Fruit fly (Drosophila melanogaster) whole organism, embryonic: ENCODE data around the gene CG14659.
A peak's percentile ranks its signal among the peaks of the same experiment; 100 is the strongest.

Experiments used
- Atf6 ChIP-seq: fragments of 200-800 bp; sonication (Bioruptor generic); IDR thresholded peaks from 2 replicates; pipeline ENCODE4 v1.3.6; 2022; ENCODE audit warnings: missing biosample characterization, missing genetic modification characterization
- BEAF-32 ChIP-seq: fragments of 200-800 bp; sonication (Bioruptor generic); optimal IDR thresholded peaks from 3 replicates; lab custom pipeline; 2017; ENCODE audit warnings: missing biosample characterization, missing genetic modification characterization, mild to moderate bottlenecking, moderate library complexity, missing genetic modification reagents
- Bgb ChIP-seq: fragments of 200-800 bp; sonication (Bioruptor generic); IDR thresholded peaks from 2 replicates; pipeline ENCODE4 v1.3.6; 2022; ENCODE audit warnings: missing biosample characterization, missing genetic modification characterization; ENCODE audit not compliant: partially characterized antibody
- Blimp-1 ChIP-seq: fragments of 200-800 bp; sonication (Bioruptor generic); optimal IDR thresholded peaks from 3 replicates; lab custom pipeline; 2018; ENCODE audit warnings: missing biosample characterization, missing genetic modification characterization, mild to moderate bottlenecking, moderate library complexity, missing genetic modification reagents
- CG10147 ChIP-seq: fragments of 200-800 bp; sonication (Bioruptor generic); optimal IDR thresholded peaks from 2 replicates; lab custom pipeline; 2019; ENCODE audit warnings: missing biosample characterization, mild to moderate bottlenecking, missing genetic modification characterization, moderate library complexity
- CG11247 ChIP-seq: fragments of 200-800 bp; sonication (Bioruptor generic); IDR thresholded peaks from 2 replicates; pipeline ENCODE4 v1.3.6; 2022; ENCODE audit warnings: missing biosample characterization, missing genetic modification characterization
- CG12236 ChIP-seq: fragments of 200-800 bp; sonication (Bioruptor generic); optimal IDR thresholded peaks from 2 replicates; lab custom pipeline; 2016; ENCODE audit warnings: missing biosample characterization, missing genetic modification characterization
- CG1233 ChIP-seq: fragments of 200-800 bp; sonication (Bioruptor generic); optimal IDR thresholded peaks from 4 replicates; lab custom pipeline; 2018; ENCODE audit warnings: missing biosample characterization, mild to moderate bottlenecking, missing genetic modification characterization
- CG12769 ChIP-seq: fragments of 200-800 bp; sonication (Bioruptor generic); optimal IDR thresholded peaks from 2 replicates; lab custom pipeline; 2019; ENCODE audit warnings: missing biosample characterization, mild to moderate bottlenecking, missing genetic modification characterization, moderate library complexity
- CG13287 ChIP-seq: fragments of 200-800 bp; sonication (Bioruptor generic); IDR thresholded peaks from 2 replicates; pipeline ENCODE4 v1.3.6; 2022; ENCODE audit warnings: missing biosample characterization, missing genetic modification characterization; ENCODE audit not compliant: partially characterized antibody
- CG13894 ChIP-seq: fragments of 200-800 bp; sonication (Bioruptor generic); optimal IDR thresholded peaks from 3 replicates; lab custom pipeline; 2018; ENCODE audit warnings: missing biosample characterization, mild to moderate bottlenecking, missing genetic modification characterization, moderate library complexity
- CG15601 ChIP-seq: fragments of 200-800 bp; sonication (Bioruptor generic); optimal IDR thresholded peaks from 3 replicates; lab custom pipeline; 2019; ENCODE audit warnings: missing biosample characterization, mild to moderate bottlenecking, missing genetic modification characterization, moderate library complexity
- CG17359 ChIP-seq: fragments of 200-800 bp; sonication (Bioruptor generic); optimal IDR thresholded peaks from 3 replicates; lab custom pipeline; 2018; ENCODE audit warnings: missing biosample characterization, mild to moderate bottlenecking, missing genetic modification characterization, moderate library complexity
- CG31365 ChIP-seq: fragments of 200-800 bp; sonication (Bioruptor generic); optimal IDR thresholded peaks from 2 replicates; lab custom pipeline; 2018; ENCODE audit warnings: missing biosample characterization, mild to moderate bottlenecking, missing genetic modification characterization
- CG3407 ChIP-seq: fragments of 200-800 bp; sonication (Bioruptor generic); optimal IDR thresholded peaks from 2 replicates; lab custom pipeline; 2018; ENCODE audit warnings: missing biosample characterization, mild to moderate bottlenecking, missing genetic modification characterization
- CG4282 ChIP-seq: fragments of 200-800 bp; sonication (Bioruptor generic); optimal IDR thresholded peaks from 2 replicates; lab custom pipeline; 2016; ENCODE audit warnings: missing biosample characterization, missing genetic modification characterization
- CG6175 ChIP-seq: fragments of 200-800 bp; sonication (Bioruptor generic); IDR thresholded peaks from 3 replicates; pipeline ENCODE4 v1.3.6; 2022; ENCODE audit warnings: missing biosample characterization, missing genetic modification characterization
- CG7372 ChIP-seq: fragments of 200-800 bp; sonication (Bioruptor generic); IDR thresholded peaks from 2 replicates; pipeline ENCODE4 v1.3.6; 2022; ENCODE audit warnings: missing biosample characterization, missing genetic modification characterization
- CG7745 ChIP-seq: fragments of 200-800 bp; sonication (Bioruptor generic); optimal IDR thresholded peaks from 2 replicates; lab custom pipeline; 2018; ENCODE audit warnings: missing biosample characterization, mild to moderate bottlenecking, missing genetic modification characterization, moderate library complexity
- CTCF ChIP-seq: fragments of 200-800 bp; sonication (Bioruptor generic); optimal IDR thresholded peaks from 2 replicates; lab custom pipeline; 2017; ENCODE audit warnings: missing biosample characterization, mild to moderate bottlenecking, missing genetic modification characterization, moderate library complexity
- D19B ChIP-seq: fragments of 200-800 bp; sonication (Bioruptor generic); optimal IDR thresholded peaks from 2 replicates; lab custom pipeline; 2017; ENCODE audit warnings: missing biosample characterization, mild to moderate bottlenecking, missing genetic modification characterization
- HLHmδ ChIP-seq: fragments of 200-800 bp; sonication (Bioruptor generic); optimal IDR thresholded peaks from 2 replicates; lab custom pipeline; 2018; ENCODE audit warnings: missing biosample characterization, mild to moderate bottlenecking, missing genetic modification characterization, moderate library complexity
- Hr78 ChIP-seq, 2 experiments: fragments of 200-800 bp in 1 of 2; fragments of >200 bp in 1 of 2; sonication (Bioruptor generic) in 1 of 2; optimal IDR thresholded peaks; 2 replicates each; lab custom pipeline; 2017 to 2019; ENCODE audit warnings: missing biosample characterization in 2 of 2, missing genetic modification characterization in 2 of 2, mild to moderate bottlenecking in 1 of 2, moderate library complexity in 1 of 2
- Lim3 ChIP-seq: fragments of 200-800 bp; sonication (Bioruptor generic); IDR thresholded peaks from 2 replicates; pipeline ENCODE4 v1.3.6; 2022; ENCODE audit warnings: missing biosample characterization, missing genetic modification characterization
- MBD-R2 ChIP-seq: fragments of 200-800 bp; sonication (Bioruptor generic); IDR thresholded peaks from 2 replicates; pipeline ENCODE4 v1.3.6; 2022; ENCODE audit warnings: missing biosample characterization, missing genetic modification characterization
- Mad ChIP-seq: fragments of 200-800 bp; sonication (Bioruptor generic); optimal IDR thresholded peaks from 2 replicates; lab custom pipeline; 2016; ENCODE audit warnings: missing biosample characterization, missing genetic modification characterization
- Nf-YC ChIP-seq: fragments of 200-800 bp; optimal IDR thresholded peaks from 3 replicates; lab custom pipeline; 2019; ENCODE audit warnings: missing biosample characterization, mild to moderate bottlenecking, missing genetic modification characterization, moderate library complexity
- Rfx ChIP-seq: fragments of 200-800 bp; sonication (Bioruptor generic); IDR thresholded peaks from 2 replicates; pipeline ENCODE4 v1.3.6; 2022; ENCODE audit warnings: missing biosample characterization, missing genetic modification characterization
- Side ChIP-seq: fragments of 200-800 bp; sonication (Bioruptor generic); optimal IDR thresholded peaks from 2 replicates; lab custom pipeline; 2016; ENCODE audit warnings: missing biosample characterization, missing genetic modification characterization
- YL-1 ChIP-seq: fragments of 200-800 bp; sonication (Bioruptor generic); optimal IDR thresholded peaks from 3 replicates; lab custom pipeline; 2017; ENCODE audit warnings: missing biosample characterization, mild to moderate bottlenecking, missing genetic modification characterization
- ac ChIP-seq: fragments of 200-800 bp; sonication (Bioruptor generic); optimal IDR thresholded peaks from 3 replicates; lab custom pipeline; 2017; ENCODE audit warnings: missing biosample characterization, mild to moderate bottlenecking, missing genetic modification characterization
- amos ChIP-seq: fragments of 200-800 bp; sonication (Bioruptor generic); IDR thresholded peaks from 2 replicates; pipeline ENCODE4 v1.3.6; 2022; ENCODE audit warnings: missing biosample characterization, missing genetic modification characterization; ENCODE audit not compliant: partially characterized antibody
- aop ChIP-seq: fragments of 200-800 bp; sonication (Bioruptor generic); IDR thresholded peaks from 2 replicates; pipeline ENCODE4 v1.3.6; 2022; ENCODE audit warnings: missing biosample characterization, missing genetic modification characterization
- bbx ChIP-seq: fragments of 200-800 bp; sonication (Bioruptor generic); IDR thresholded peaks from 2 replicates; pipeline ENCODE4 v1.3.6; 2022; ENCODE audit warnings: missing biosample characterization, missing genetic modification characterization; ENCODE audit not compliant: partially characterized antibody
- chif ChIP-seq, 2 experiments: fragments of 200-800 bp; sonication (Bioruptor generic); optimal IDR thresholded peaks; 3 replicates each; lab custom pipeline; 2016; ENCODE audit warnings: missing biosample characterization in 2 of 2, missing genetic modification characterization in 2 of 2
- gcm ChIP-seq: fragments of 200-800 bp; sonication (Bioruptor generic); optimal IDR thresholded peaks from 2 replicates; lab custom pipeline; 2019; ENCODE audit warnings: missing biosample characterization, mild to moderate bottlenecking, missing genetic modification characterization, moderate library complexity
- gem ChIP-seq: fragments of 200-800 bp; sonication (Bioruptor generic); optimal IDR thresholded peaks from 2 replicates; lab custom pipeline; 2019; ENCODE audit warnings: missing biosample characterization, mild to moderate bottlenecking, missing genetic modification characterization, moderate library complexity
- gsb ChIP-seq: fragments of 200-800 bp; sonication (Bioruptor generic); IDR thresholded peaks from 2 replicates; pipeline ENCODE4 v1.3.6; 2022; ENCODE audit warnings: missing biosample characterization, missing genetic modification characterization
- klu ChIP-seq: fragments of 200-800 bp; sonication (Bioruptor generic); IDR thresholded peaks from 2 replicates; pipeline ENCODE4 v1.3.6; 2022; ENCODE audit warnings: missing biosample characterization, missing genetic modification characterization
- lov ChIP-seq, 2 experiments: fragments of 200-800 bp in 1 of 2; fragments of >200 bp in 1 of 2; sonication (Bioruptor generic) in 1 of 2; IDR thresholded peaks in 1 of 2; optimal IDR thresholded peaks in 1 of 2; 2 replicates in 1 of 2; 3 replicates in 1 of 2; pipeline versions ENCODE4 v1.3.6 to Lab custom; 2017 to 2022; ENCODE audit warnings: missing biosample characterization in 1 of 2, missing genetic modification characterization in 1 of 2
- nom ChIP-seq: fragments of 200-800 bp; sonication (Bioruptor generic); optimal IDR thresholded peaks from 2 replicates; lab custom pipeline; 2017; ENCODE audit warnings: missing biosample characterization, missing genetic modification characterization, mild to moderate bottlenecking, moderate library complexity, missing genetic modification reagents
- pros ChIP-seq: fragments of 200-800 bp; sonication (Bioruptor generic); optimal IDR thresholded peaks from 3 replicates; lab custom pipeline; 2019; ENCODE audit warnings: missing biosample characterization, mild to moderate bottlenecking, missing genetic modification characterization, moderate library complexity
- psq ChIP-seq: fragments of 200-800 bp; sonication (Bioruptor generic); optimal IDR thresholded peaks from 2 replicates; lab custom pipeline; 2017; ENCODE audit warnings: missing biosample characterization, missing genetic modification characterization
- sob ChIP-seq: fragments of 200-800 bp; sonication (Bioruptor generic); IDR thresholded peaks from 2 replicates; pipeline ENCODE4 v1.3.6; 2022; ENCODE audit warnings: missing biosample characterization, missing genetic modification characterization
- sqz ChIP-seq: fragments of 200-800 bp; sonication (Bioruptor generic); optimal IDR thresholded peaks from 3 replicates; lab custom pipeline; 2018; ENCODE audit warnings: missing biosample characterization, mild to moderate bottlenecking, missing genetic modification characterization
- tin ChIP-seq: fragments of 200-800 bp; sonication (Bioruptor generic); optimal IDR thresholded peaks from 3 replicates; lab custom pipeline; 2016; ENCODE audit warnings: missing biosample characterization, missing genetic modification characterization
- tup ChIP-seq: fragments of 200-800 bp; sonication (Bioruptor generic); optimal IDR thresholded peaks from 2 replicates; lab custom pipeline; 2016; ENCODE audit warnings: missing biosample characterization, mild to moderate bottlenecking, missing genetic modification characterization, moderate library complexity
- vnd ChIP-seq: fragments of 200-800 bp; sonication (Bioruptor generic); IDR thresholded peaks from 3 replicates; pipeline ENCODE4 v1.3.6; 2022; ENCODE audit warnings: missing biosample characterization, missing genetic modification characterization; ENCODE audit not compliant: partially characterized antibody

CG14659 gene

DNA sequence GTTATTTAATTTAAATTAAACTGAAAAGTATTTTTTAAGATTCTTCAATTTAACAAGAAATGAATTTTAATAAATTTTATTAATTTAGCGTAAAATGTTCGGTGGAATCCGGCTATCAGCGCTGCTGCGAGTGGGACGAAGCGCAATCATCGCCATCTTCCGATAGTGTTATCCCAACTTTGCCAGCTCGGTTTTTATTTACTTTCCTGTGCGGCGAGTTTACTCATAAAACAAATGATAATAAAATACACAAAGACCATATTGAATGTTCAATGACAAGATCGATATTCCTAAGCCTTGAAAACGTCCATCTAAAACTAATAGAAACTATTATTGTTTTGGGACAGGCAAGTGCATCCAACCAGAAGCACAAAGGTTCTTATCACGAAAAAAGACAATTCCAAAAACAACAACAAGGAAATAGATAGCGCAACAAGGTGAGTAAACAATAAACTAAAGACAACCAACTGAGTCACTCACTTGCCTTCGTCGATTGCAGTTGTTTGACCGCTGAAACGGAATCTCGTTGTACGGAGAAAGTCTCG lies 17.9 kb downstream of the CG14659 start (continued):
- TF ChIP-seq CG7372 (GFP tag; lab: Robert Waterston, UW), result peak; percentile 59
- no peak for TF ChIP-seq sqz (GFP tag; lab: Kevin White, UChicago)
- peak; percentile 61 for TF ChIP-seq pros (GFP tag; lab: Kevin White, UChicago)
- peak; percentile 50; the same call in 1 of the 2 replicates for TF ChIP-seq MBD-R2 (GFP tag; lab: Robert Waterston, UW)
- TF ChIP-seq CG17359 (tag; lab: Kevin White, UChicago), result peak; percentile 70
- TF ChIP-seq Blimp-1 (GFP tag; lab: Kevin White, UChicago), result no peak
- TF ChIP-seq tin (GFP tag; lab: Kevin White, UChicago), result peak; percentile 42
- peak; percentile 64 for TF ChIP-seq ac (GFP tag; lab: Kevin White, UChicago)
- TF ChIP-seq CG6175 (GFP tag; lab: Robert Waterston, UW), result no peak
- TF ChIP-seq amos, result peak; percentile 80
- peak; percentile 69 for TF ChIP-seq sob (GFP tag; lab: Robert Waterston, UW)
- peak; percentile 89 for TF ChIP-seq CG7745 (tag; lab: Kevin White, UChicago)
- peak; percentile 79 for TF ChIP-seq BEAF-32 (GFP tag; lab: Kevin White, UChicago)
- peak; percentile 65 for TF ChIP-seq CG12236 (GFP tag; lab: Kevin White, UChicago)
- peak; percentile 81 for TF ChIP-seq CG3407 (GFP tag; lab: Kevin White, UChicago)
- TF ChIP-seq Lim3 (GFP tag; lab: Robert Waterston, UW), result no peak
- no peak for TF ChIP-seq lov (optimal IDR thresholded peaks at IDR 0.05; lab: Kevin White, UChicago)
- TF ChIP-seq lov (GFP tag; IDR thresholded peaks at IDR 0.05; lab: Robert Waterston, UW), result peak; percentile 69; the same call in 1 of the 3 replicates
- peak; percentile 66 for TF ChIP-seq gem (tag; lab: Kevin White, UChicago)
- peak; percentile 65 for TF ChIP-seq CG10147 (GFP tag; lab: Kevin White, UChicago)
- TF ChIP-seq CG12769 (tag; lab: Kevin White, UChicago), result peak; percentile 7
- peak; percentile 71 for TF ChIP-seq bbx (GFP tag; lab: Robert Waterston, UW)
- peak; percentile 91 for TF ChIP-seq CG15601 (tag; lab: Kevin White, UChicago)
- peak; percentile 77 for TF ChIP-seq YL-1 (GFP tag; lab: Kevin White, UChicago)
- TF ChIP-seq aop, result no peak
- TF ChIP-seq CG13287 (GFP tag; lab: Robert Waterston, UW), result peak; percentile 67
- TF ChIP-seq Mad (GFP tag; lab: Kevin White, UChicago), result no peak
- peak in 1 of 2 experiments; percentile 45 for TF ChIP-seq Hr78 (GFP tag; optimal IDR thresholded peaks at IDR 0.05; lab: Kevin White, UChicago)
- no peak; the same call in 1 of the 2 replicates for TF ChIP-seq gsb (GFP tag; lab: Robert Waterston, UW)
- TF ChIP-seq D19B (GFP tag; lab: Kevin White, UChicago), result no peak
- no peak for TF ChIP-seq CTCF (GFP tag; lab: Kevin White, UChicago)
- no peak for TF ChIP-seq HLHmδ (GFP tag; lab: Kevin White, UChicago)
- no peak for TF ChIP-seq chif (GFP tag; optimal IDR thresholded peaks at IDR 0.05; lab: Kevin White, UChicago)
- TF ChIP-seq CG1233 (GFP tag; lab: Kevin White, UChicago), result peak; percentile 80
- TF ChIP-seq Bgb, result peak; percentile 72
- TF ChIP-seq Rfx, result peak; percentile 65
- TF ChIP-seq gcm (GFP tag; lab: Kevin White, UChicago), result peak; percentile 76
- peak; percentile 50; the same call in 1 of the 2 replicates for TF ChIP-seq CG11247 (GFP tag; lab: Robert Waterston, UW)
- TF ChIP-seq vnd (GFP tag; lab: Robert Waterston, UW), result peak; percentile 46; the same call in 2 of the 3 replicates
- no peak for TF ChIP-seq CG4282 (GFP tag; lab: Kevin White, UChicago)
- TF ChIP-seq nom, result peak; percentile 70
- TF ChIP-seq CG31365, result peak; percentile 50
- TF ChIP-seq tup, result no peak
- no peak for TF ChIP-seq CG13894
- peak; percentile 52 for TF ChIP-seq Side (GFP tag; lab: Kevin White, UChicago)
- TF ChIP-seq Nf-YC, result peak; percentile 51
- TF ChIP-seq psq (GFP tag; lab: Kevin White, UChicago), result peak; percentile 33
- TF ChIP-seq Atf6 (GFP tag; lab: Robert Waterston, UW), result 0 out of 2 replicates have a peak, but pooled peaks have one; percentile 34
- TF ChIP-seq klu, result no peak
